Worm (Caenorhabditis elegans): ENCODE data around the gene T23F6.2.
"Not testable (repeated sequence)": the region's sequence is repeated elsewhere in the genome, so short reads cannot be mapped to it uniquely, and the experiment has no call there.

Gene T23F6.2

DNA sequence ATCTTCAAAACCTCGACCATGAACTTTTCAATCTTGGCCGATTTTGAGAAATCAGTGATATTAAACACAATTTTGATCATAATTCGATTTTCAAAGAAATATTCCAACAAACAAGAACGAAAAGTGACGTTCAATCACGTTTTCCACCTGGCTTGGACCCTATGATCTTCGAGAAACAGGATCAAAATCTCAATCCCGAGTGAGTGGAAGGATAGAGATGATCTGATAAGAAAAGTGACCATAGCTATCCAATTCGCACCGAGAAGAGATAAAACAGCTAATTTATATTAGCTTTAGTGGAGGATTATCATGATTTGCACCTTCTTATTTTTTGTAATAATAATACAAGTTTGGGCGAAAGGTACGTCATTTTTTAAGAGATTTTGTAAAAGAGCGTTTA, at the start of gene T23F6.2:
T23F6.2 (plus strand) TSS at position 251 of the 400 bp plus-strand sequence.
- TF ChIP-seq him-1 (tag; optimal IDR thresholded peaks at IDR 0.05), result no peak
- no peak for TF ChIP-seq W03F9.2 (tag; optimal IDR thresholded peaks at IDR 0.05)
- TF ChIP-seq dao-5 (tag; optimal IDR thresholded peaks at IDR 0.05), result no peak

DNA sequence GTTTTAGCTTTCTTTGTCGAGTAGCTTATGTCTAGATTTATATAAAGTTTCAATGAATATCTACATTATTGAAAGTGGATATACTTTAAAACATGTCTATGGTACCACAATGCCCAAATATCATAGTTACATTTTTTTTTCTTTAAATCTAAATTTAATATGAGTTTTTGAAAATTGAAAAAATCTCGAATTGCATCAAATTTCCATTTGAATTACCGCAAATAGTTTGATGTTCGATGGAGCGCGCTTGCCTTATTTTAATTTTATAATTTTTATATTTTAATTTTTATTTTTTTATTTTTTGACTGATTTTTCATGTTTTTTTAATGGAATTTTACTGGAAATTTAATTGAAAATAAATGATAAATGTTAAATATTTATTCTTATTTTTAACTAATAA, 46.5 kb upstream of the T23F6.2 start, which contains the start of gene T23B5.4:
T23B5.4 (plus strand) TSS at position 301 of the 400 bp plus-strand sequence.
- TF ChIP-seq dao-5 (tag; optimal IDR thresholded peaks at IDR 0.05), result no peak
- no peak for TF ChIP-seq W03F9.2 (tag; optimal IDR thresholded peaks at IDR 0.05)
- TF ChIP-seq him-1 (tag; optimal IDR thresholded peaks at IDR 0.05), result no peak

ce11 chrIV:12677137-12677536, 44.0 kb upstream of the T23F6.2 start, which contains the start of gene T23B5.6:
Gene T23B5.6, minus strand, starts transcription at chrIV:12677237.
- not testable (repeated sequence) for TF ChIP-seq dao-5, him-1, W03F9.2 (tag; optimal IDR thresholded peaks at IDR 0.05)

- no peak for TF ChIP-seq him-1 (tag; optimal IDR thresholded peaks at IDR 0.05)
- TF ChIP-seq dao-5 (tag; optimal IDR thresholded peaks at IDR 0.05), result no peak
- no peak for TF ChIP-seq W03F9.2 (tag; optimal IDR thresholded peaks at IDR 0.05)
These were observed 36.8 kb upstream of the T23F6.2 start, which contains the start of gene prmt-9 for ce11 chrIV:12684341-12684740. Gene prmt-9, minus strand, starts transcription at chrIV:12684378.

DNA sequence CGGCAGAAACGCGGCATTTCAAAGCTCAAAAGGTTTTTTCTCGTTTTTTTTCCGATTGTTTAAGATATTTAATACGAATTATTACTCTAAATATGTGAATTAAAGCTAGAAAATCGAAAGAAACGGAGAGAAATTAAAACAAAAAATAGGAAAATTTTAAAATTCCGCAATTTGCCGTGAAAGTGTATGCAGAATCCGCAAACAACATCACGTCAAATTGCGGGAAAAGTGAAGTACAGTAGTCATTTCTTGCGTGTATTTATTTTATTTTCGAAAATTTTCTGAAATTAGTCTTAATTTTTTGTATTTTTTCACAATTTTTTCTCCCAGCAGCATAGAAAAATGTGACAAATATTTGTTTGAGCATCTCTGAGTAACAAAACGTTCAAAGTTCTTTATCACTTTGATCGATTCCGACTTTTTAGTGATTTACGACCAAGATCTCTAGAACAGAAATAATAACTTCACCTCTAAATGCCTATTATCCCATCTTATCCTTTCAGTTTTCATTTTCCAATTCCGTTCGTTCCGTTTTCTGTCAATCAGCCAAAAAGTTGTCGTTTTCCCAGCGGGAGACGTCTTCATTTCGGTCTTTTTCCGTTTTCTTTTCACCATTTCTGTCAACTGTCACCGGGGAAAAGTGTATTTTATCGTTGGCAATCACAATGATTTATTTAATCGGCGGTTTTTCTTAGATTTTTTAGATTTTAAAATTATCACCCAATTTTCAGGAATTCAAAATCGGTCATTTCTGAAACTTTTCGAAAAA, 36.1 kb upstream of the T23F6.2 start:
- no peak for TF ChIP-seq him-1 (tag; optimal IDR thresholded peaks at IDR 0.05)
- TF ChIP-seq dao-5 (tag; optimal IDR thresholded peaks at IDR 0.05), result no peak
- no peak for TF ChIP-seq W03F9.2 (tag; optimal IDR thresholded peaks at IDR 0.05)

DNA sequence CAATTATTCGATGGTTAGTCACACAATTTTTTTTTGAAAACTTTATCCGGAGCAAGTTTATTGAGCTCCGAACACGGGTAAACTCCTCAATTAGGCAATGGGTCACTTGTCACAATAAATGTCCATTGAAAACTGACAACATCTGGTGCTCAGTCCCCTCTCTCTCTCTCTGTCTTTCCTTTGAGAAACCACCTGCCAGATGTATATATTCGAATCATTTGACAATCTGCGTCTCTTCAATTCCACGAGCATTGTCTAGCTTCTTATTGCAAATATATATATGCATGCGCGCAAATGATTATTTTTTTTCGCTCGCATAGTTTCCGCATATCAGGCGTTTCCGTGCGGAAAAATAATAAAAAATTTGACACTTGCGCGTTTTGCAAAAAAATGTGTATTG, 35.3 kb upstream of the T23F6.2 start:
- TF ChIP-seq him-1 (tag; optimal IDR thresholded peaks at IDR 0.05), result no peak
- TF ChIP-seq dao-5 (tag; optimal IDR thresholded peaks at IDR 0.05), result no peak
- no peak for TF ChIP-seq W03F9.2 (tag; optimal IDR thresholded peaks at IDR 0.05)

DNA sequence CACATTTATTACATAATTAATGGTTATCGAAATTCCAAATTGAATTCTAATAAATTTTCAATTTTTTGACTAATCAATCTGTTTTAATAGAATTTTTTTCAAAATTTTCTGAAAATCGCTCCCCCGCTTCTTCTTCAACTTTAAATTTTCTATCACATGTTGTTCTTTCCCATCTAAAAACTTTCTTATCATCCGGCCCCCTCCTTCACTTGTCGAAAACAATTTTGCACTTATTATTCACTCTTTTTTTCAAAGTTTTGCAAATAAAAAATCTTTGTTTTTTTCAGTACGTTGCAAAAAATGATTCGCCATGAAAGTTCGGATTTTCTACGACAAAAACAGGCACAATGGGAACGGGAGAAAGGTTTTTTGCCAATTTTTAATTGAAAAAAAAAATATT, 32.8 kb upstream of the T23F6.2 start, which contains the start of gene T23B5.3:
T23B5.3 (plus strand) TSS at position 301 of the 400 bp plus-strand sequence.
- no peak for TF ChIP-seq him-1 (tag; optimal IDR thresholded peaks at IDR 0.05)
- no peak for TF ChIP-seq dao-5 (tag; optimal IDR thresholded peaks at IDR 0.05)
- no peak for TF ChIP-seq W03F9.2 (tag; optimal IDR thresholded peaks at IDR 0.05)

DNA sequence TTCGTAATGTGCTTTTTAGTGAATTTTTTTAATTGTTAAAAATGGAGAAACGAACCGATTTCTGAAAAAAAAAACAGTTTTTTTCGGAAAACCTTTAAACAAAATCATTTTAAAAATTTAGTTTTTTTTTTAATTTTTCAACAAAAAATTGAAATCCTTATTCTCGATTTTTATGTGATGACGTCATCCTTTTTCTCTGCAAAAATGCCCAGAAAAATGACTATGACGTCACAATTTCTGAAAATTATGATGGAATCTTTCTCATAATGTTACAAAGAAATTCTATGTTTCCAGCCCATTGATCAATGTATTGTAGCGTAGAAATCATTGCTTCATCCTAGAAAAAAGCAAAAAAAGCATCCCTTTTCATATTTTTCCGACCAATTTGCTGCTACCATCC, 31.9 kb upstream of the T23F6.2 start:
- TF ChIP-seq W03F9.2 (tag; optimal IDR thresholded peaks at IDR 0.05) (no peak), dao-5 (tag; optimal IDR thresholded peaks at IDR 0.05) (no peak), him-1 (tag; optimal IDR thresholded peaks at IDR 0.05) (no peak)

ce11 chrIV:12689709-12690142, 31.4 kb upstream of the T23F6.2 start:
- TF ChIP-seq dao-5 (tag; optimal IDR thresholded peaks at IDR 0.05) (no peak), him-1 (tag; optimal IDR thresholded peaks at IDR 0.05) (no peak), W03F9.2 (tag; optimal IDR thresholded peaks at IDR 0.05) (no peak)

- TF ChIP-seq him-1 (tag; optimal IDR thresholded peaks at IDR 0.05) (no peak), W03F9.2 (tag; optimal IDR thresholded peaks at IDR 0.05) (no peak), dao-5 (tag; optimal IDR thresholded peaks at IDR 0.05) (no peak)
These were observed 22.3 kb upstream of the T23F6.2 start for ce11 chrIV:12698880-12699279.

- TF ChIP-seq W03F9.2 (tag; optimal IDR thresholded peaks at IDR 0.05) (no peak), him-1 (tag; optimal IDR thresholded peaks at IDR 0.05) (no peak), dao-5 (tag; optimal IDR thresholded peaks at IDR 0.05) (no peak)
These were observed 21.0 kb upstream of the T23F6.2 start for ce11 chrIV:12700204-12700603.

- TF ChIP-seq dao-5 (tag; optimal IDR thresholded peaks at IDR 0.05) (no peak), him-1 (tag; optimal IDR thresholded peaks at IDR 0.05) (no peak), W03F9.2 (tag; optimal IDR thresholded peaks at IDR 0.05) (no peak)
These were observed 20.2 kb upstream of the T23F6.2 start for ce11 chrIV:12700944-12701343.

ce11 chrIV:12703811-12704210, 17.3 kb upstream of the T23F6.2 start, which contains the start of gene C27D8.4:
Gene C27D8.4, plus strand, starts transcription at chrIV:12704111.
- no peak for TF ChIP-seq him-1 (tag; optimal IDR thresholded peaks at IDR 0.05)
- no peak for TF ChIP-seq W03F9.2 (tag; optimal IDR thresholded peaks at IDR 0.05)
- TF ChIP-seq dao-5 (tag; optimal IDR thresholded peaks at IDR 0.05), result no peak

- TF ChIP-seq dao-5 (tag; optimal IDR thresholded peaks at IDR 0.05) (no peak), W03F9.2 (tag; optimal IDR thresholded peaks at IDR 0.05) (no peak), him-1 (tag; optimal IDR thresholded peaks at IDR 0.05) (no peak)
These were observed 10.2 kb upstream of the T23F6.2 start, which contains the start of gene C27D8.2 for ce11 chrIV:12710996-12711395. Gene C27D8.2, plus strand, starts transcription at chrIV:12711217.
